Worm (Caenorhabditis elegans) whole organism, midembryonic: Measurements from ENCODE around the gene Y7A5A.8.

Experiments used
- T22C8.4 ChIP-seq: fragments of 200-800 bp; sonication (Bioruptor generic); IDR thresholded peaks from 2 replicates; pipeline ENCODE4 v1.3.6; 2022; ENCODE audit warnings: missing genetic modification characterization, missing compliant biosample characterization
- cog-1 ChIP-seq: sonication (generic microtip); optimal IDR thresholded peaks from 2 replicates; lab custom pipeline; 2016; ENCODE audit warnings: missing genetic modification characterization, missing compliant biosample characterization
- flt-1 ChIP-seq: fragments of 200-800 bp; sonication (Bioruptor generic); IDR thresholded peaks from 2 replicates; pipeline ENCODE4 v1.3.6; 2022; ENCODE audit warnings: missing genetic modification characterization, missing compliant biosample characterization
- klf-2 ChIP-seq: fragments of 200-800 bp; sonication (Bioruptor generic); conservative IDR thresholded peaks from 2 replicates; pipeline ENCODE4 v1.3.6; 2022; ENCODE audit warnings: missing genetic modification reagents, missing genetic modification characterization, missing compliant biosample characterization
- med-1 ChIP-seq: sonication (generic microtip); optimal IDR thresholded peaks from 2 replicates; lab custom pipeline; 2017; ENCODE audit warnings: missing genetic modification characterization, mild to moderate bottlenecking, missing compliant biosample characterization, antibody characterized with exemption, missing genetic modification reagents; ENCODE audit not compliant: insufficient read depth
- ref-1 ChIP-seq: fragments of 200-800 bp; sonication (Bioruptor generic); conservative IDR thresholded peaks from 2 replicates; pipeline ENCODE4 v1.3.6; 2022; ENCODE audit warnings: missing genetic modification reagents, missing genetic modification characterization, missing compliant biosample characterization
- tab-1 ChIP-seq: fragments of 200-800 bp; sonication (Bioruptor generic); IDR thresholded peaks from 2 replicates; pipeline ENCODE4 v1.3.6; 2022; ENCODE audit warnings: missing genetic modification characterization, missing compliant biosample characterization
- ztf-23 ChIP-seq: fragments of 200-800 bp; sonication (Bioruptor generic); IDR thresholded peaks from 2 replicates; pipeline ENCODE4 v1.3.6; 2022; ENCODE audit warnings: missing genetic modification reagents, missing genetic modification characterization, missing compliant biosample characterization
- ztf-29 ChIP-seq: fragments of 200-800 bp; sonication (Bioruptor generic); IDR thresholded peaks from 2 replicates; pipeline ENCODE4 v1.3.6; 2022; ENCODE audit warnings: missing genetic modification reagents, missing genetic modification characterization, missing compliant biosample characterization

Gene Y7A5A.8

DNA sequence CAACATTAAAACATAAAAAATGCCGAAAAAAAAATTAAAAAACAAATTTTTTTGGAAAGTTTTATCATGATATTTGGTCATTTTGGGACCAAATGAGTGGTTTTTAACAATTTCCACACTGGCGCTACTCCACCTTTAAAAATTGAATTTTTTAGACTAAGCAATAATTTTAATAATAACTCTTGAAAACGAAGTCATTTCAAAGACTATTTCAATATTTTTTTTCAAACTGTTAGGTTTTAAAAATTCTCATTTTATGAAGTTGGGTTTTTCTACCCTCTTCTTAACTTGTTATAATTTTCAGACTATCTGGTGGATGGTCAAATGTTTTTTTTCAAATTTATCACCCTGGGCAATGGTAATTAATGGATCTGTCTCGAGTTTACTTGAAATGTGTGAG lies at the start of gene Y7A5A.8:
Gene Y7A5A.8, plus strand, starts transcription at position 301 of the 400 bp plus-strand sequence.
- TF ChIP-seq tab-1 (GFP tag; lab: Robert Waterston, UW), result no peak
- no peak for TF ChIP-seq flt-1 (GFP tag; lab: Robert Waterston, UW)
- TF ChIP-seq ref-1, result no peak
- no peak for TF ChIP-seq ztf-23 (GFP tag; lab: Robert Waterston, UW)
- no peak for TF ChIP-seq T22C8.4 (GFP tag; lab: Robert Waterston, UW)
- TF ChIP-seq ztf-29, result no peak
- no peak for TF ChIP-seq med-1 (GFP tag; lab: Kevin White, UChicago)
- no peak for TF ChIP-seq klf-2 (GFP tag; lab: Robert Waterston, UW)

DNA sequence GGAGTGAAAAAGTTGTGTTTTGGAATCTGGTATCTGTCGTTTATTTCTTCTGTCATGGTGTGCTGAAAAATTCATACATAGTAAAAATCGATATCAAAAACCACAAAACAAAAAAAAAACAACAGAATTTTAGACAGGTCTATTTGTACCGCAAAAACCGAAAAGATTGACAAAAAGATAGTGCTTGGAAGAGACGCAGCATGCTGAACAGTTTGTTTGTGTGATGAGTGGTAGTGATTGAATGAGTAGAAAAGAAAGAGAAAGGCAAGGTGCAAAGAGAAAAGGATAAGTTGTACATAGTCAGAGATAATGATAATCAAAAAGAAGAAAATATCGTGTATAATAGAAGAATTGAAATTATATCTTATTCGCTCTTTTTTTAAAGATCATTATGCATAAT lies 49.6 kb upstream of the Y7A5A.8 start, which contains the start of gene Y7A5A.2:
Gene Y7A5A.2, minus strand, starts transcription at position 62 of the 400 bp plus-strand sequence.
- no peak for TF ChIP-seq klf-2 (GFP tag; lab: Robert Waterston, UW)

DNA sequence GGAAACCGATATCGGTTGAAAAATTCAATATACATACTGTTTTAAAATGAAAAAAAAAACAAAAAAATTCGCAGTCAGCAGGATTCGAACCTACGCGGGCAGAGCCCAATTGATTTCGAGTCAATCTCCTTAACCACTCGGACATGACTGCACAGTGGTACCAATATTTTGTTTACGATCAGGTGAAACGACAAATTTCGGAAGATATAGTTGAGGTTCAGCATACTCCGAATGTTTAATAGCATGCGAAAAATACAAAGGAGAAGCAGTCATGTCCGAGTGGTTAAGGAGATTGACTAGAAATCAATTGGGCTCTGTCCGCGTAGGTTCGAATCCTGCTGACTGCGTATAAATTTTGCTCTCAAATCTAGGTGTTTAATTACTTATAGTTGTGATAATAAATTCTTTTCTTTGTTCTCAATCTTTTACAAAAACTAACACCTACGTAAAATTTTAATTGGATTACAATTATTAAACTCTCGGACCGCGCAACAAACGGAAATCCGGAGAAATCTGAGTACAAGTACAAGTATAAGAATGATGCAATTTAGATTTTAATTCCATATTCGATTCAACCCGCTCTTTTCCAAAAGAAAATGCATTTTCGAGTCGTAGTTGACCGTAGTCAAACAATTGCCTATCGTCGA lies 48.9 kb upstream of the Y7A5A.8 start, which contains the start of gene Y7A5A.13:
Gene Y7A5A.13, plus strand, starts transcription at position 597 of the 647 bp plus-strand sequence.
- TF ChIP-seq flt-1 (GFP tag; lab: Robert Waterston, UW) (no peak), klf-2 (GFP tag; lab: Robert Waterston, UW) (no peak), med-1 (GFP tag; lab: Kevin White, UChicago) (no peak), ztf-23 (GFP tag; lab: Robert Waterston, UW) (no peak), ref-1 (no peak), T22C8.4 (GFP tag; lab: Robert Waterston, UW) (no peak), cog-1 (no peak), ztf-29 (no peak), tab-1 (GFP tag; lab: Robert Waterston, UW) (no peak)

DNA sequence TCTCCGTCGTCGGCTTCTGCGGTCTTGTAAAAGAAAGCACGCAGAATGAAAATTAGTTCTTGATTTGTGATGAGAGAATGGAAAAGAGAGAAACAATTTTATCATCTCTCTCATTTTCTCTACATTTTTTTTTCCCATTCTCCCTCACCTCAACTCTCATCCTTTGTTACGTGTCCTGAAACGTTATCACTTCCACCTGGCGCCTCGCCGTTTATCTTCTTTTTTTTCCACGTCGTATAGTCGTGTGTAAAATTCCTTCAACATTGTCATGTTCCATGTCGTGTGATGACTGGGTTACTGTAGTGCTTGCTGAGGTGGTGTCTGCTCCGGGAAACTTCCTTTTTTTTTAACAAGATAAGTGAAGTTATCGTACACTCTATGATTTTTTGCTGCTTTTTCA lies 42.8 kb upstream of the Y7A5A.8 start:
- TF ChIP-seq ztf-23 (GFP tag; lab: Robert Waterston, UW) (no peak), med-1 (GFP tag; lab: Kevin White, UChicago) (no peak), flt-1 (GFP tag; lab: Robert Waterston, UW) (no peak), T22C8.4 (GFP tag; lab: Robert Waterston, UW) (no peak), klf-2 (GFP tag; lab: Robert Waterston, UW) (no peak), cog-1 (no peak), ref-1 (no peak), tab-1 (GFP tag; lab: Robert Waterston, UW) (no peak)

DNA sequence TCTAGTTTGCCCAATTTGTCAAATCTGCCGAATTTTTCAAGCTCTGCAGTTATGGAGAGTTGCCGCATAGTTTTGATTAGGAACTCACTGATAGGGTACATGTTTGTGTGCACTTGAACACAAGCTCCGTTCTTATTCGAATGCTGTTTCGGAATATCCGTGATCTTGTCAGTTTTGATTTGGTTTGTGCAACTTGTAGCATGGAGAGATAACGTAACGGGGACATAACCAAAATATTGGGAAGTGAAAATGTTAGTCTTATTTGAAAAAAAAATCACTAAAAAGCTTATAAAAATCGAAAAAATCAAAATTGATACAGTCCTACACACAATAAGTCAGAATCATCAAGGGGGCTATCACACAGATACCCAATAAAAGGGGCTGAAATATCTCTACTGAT lies 40.3 kb upstream of the Y7A5A.8 start, which contains the start of gene Y7A5A.24:
Gene Y7A5A.24, minus strand, starts transcription at position 101 of the 400 bp plus-strand sequence.
- no peak for TF ChIP-seq ztf-29
- no peak for TF ChIP-seq tab-1 (GFP tag; lab: Robert Waterston, UW)
- TF ChIP-seq flt-1 (GFP tag; lab: Robert Waterston, UW), result no peak
- no peak for TF ChIP-seq klf-2 (GFP tag; lab: Robert Waterston, UW)
- no peak for TF ChIP-seq cog-1
- no peak for TF ChIP-seq ztf-23 (GFP tag; lab: Robert Waterston, UW)

DNA sequence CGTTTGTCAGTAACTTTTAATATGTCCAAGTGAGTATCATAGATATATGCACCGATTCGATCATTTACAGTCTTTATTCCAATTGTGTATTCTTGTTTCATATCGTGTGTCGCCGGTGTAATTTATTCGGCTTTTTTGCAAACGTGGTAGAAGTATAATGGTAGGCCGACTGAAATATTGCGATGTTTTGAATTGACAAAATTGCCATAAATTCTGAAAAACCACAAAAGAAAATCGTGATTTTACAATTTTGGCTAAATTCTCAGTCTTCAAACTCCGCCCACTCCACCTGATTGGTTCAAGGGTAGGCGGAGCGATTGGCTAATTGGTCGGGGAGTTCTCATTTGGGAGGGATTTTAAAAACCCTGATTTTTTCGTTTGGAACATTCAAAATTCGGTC lies 37.7 kb upstream of the Y7A5A.8 start, which contains the start of gene Y7A5A.3:
Gene Y7A5A.3, minus strand, starts transcription at position 101 of the 400 bp plus-strand sequence.
- TF ChIP-seq flt-1 (GFP tag; lab: Robert Waterston, UW) (no peak), klf-2 (GFP tag; lab: Robert Waterston, UW) (no peak), cog-1 (no peak), T22C8.4 (GFP tag; lab: Robert Waterston, UW) (no peak), ztf-23 (GFP tag; lab: Robert Waterston, UW) (no peak), tab-1 (GFP tag; lab: Robert Waterston, UW) (no peak), ztf-29 (no peak), ref-1 (no peak), med-1 (GFP tag; lab: Kevin White, UChicago) (no peak)

DNA sequence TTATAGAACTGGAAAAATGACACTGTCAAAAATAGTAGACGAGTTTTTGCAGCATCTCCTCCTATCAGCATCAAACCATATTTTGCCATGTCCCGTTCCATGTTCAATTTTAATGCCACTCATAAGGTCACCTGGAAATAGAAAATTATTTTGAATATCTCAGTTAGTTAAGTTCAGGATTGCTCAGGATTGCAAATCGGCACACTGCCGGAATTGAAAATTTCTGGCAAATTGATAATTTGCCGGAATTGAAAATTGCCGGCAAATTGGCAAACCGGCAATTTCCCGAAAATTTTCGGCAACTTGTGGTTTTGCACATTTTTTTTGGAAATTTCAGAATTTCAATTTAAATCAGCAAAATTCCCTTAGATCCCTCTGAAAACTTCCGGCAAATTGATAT lies 35.6 kb upstream of the Y7A5A.8 start, which contains the start of gene Y7A5A.5:
Gene Y7A5A.5, minus strand, starts transcription at position 101 of the 400 bp plus-strand sequence.
- TF ChIP-seq tab-1 (GFP tag; lab: Robert Waterston, UW) (no peak), med-1 (GFP tag; lab: Kevin White, UChicago) (no peak), ztf-23 (GFP tag; lab: Robert Waterston, UW) (no peak), T22C8.4 (GFP tag; lab: Robert Waterston, UW) (no peak), cog-1 (no peak), flt-1 (GFP tag; lab: Robert Waterston, UW) (no peak), ref-1 (no peak), ztf-29 (no peak), klf-2 (GFP tag; lab: Robert Waterston, UW) (no peak)

DNA sequence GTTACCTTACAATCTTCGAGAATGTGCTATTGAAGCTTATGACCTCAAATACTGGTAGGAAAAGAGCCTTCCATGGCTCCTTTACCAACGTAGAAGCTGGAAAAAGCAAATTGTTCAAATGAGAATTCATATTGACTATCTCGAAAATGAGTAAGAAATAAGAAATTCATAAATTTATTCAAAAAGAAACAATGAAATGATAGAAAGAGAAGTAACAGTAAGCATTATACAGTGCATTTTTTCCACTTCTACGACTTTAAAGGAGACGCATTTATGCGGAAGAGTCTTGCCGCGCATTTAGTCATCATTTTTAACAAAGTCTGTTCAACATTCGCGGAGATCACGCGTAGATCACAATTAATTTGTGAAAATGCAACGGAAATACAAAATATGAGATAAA lies 27.3 kb upstream of the Y7A5A.8 start, which contains the start of gene Y7A5A.10:
Gene Y7A5A.10, minus strand, starts transcription at position 101 of the 400 bp plus-strand sequence.
- TF ChIP-seq med-1 (GFP tag; lab: Kevin White, UChicago) (no peak), cog-1 (no peak), klf-2 (GFP tag; lab: Robert Waterston, UW) (no peak), ztf-29 (no peak), ref-1 (no peak), tab-1 (GFP tag; lab: Robert Waterston, UW) (no peak), flt-1 (GFP tag; lab: Robert Waterston, UW) (no peak), T22C8.4 (GFP tag; lab: Robert Waterston, UW) (no peak), ztf-23 (GFP tag; lab: Robert Waterston, UW) (no peak)

DNA sequence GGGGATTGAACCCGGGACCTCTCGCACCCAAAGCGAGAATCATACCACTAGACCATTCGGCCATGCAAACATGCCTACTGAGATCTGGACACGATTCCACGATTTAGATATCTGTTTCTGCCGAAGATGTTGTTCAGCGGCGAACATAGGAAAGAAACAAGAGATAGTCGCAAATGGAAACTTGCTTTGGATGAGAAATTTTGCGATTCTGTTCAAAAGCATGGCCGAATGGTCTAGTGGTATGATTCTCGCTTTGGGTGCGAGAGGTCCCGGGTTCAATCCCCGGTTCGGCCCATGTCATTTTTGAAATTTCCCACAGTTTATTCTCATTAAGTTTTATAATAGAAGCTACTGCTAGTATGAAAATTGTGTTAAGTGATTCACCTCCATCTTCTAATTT lies 25.7 kb upstream of the Y7A5A.8 start:
- TF ChIP-seq flt-1 (GFP tag; lab: Robert Waterston, UW) (no peak), med-1 (GFP tag; lab: Kevin White, UChicago) (no peak), ref-1 (no peak), cog-1 (no peak), tab-1 (GFP tag; lab: Robert Waterston, UW) (no peak), ztf-29 (no peak), klf-2 (GFP tag; lab: Robert Waterston, UW) (no peak), ztf-23 (GFP tag; lab: Robert Waterston, UW) (no peak), T22C8.4 (GFP tag; lab: Robert Waterston, UW) (no peak)
